Worm (Caenorhabditis elegans) whole organism, young adult: ENCODE measurements around the gene W08E12.6.

Experiments used
- rpc-1 ChIP-seq, 2 experiments: fragments of 150-350 bp in 1 of 2; sonication (generic microtip) in 1 of 2; optimal IDR thresholded peaks; 2 replicates each; lab custom pipeline; 2014 to 2018; ENCODE audit warnings: missing biosample characterization in 1 of 2, missing genetic modification characterization in 1 of 2, missing genetic modification reagents in 1 of 2, missing genotype in 1 of 2
- unc-130 ChIP-seq: sonication (generic microtip); optimal IDR thresholded peaks from 2 replicates; lab custom pipeline; 2016; ENCODE audit warnings: missing genetic modification reagents, missing genetic modification characterization, missing compliant biosample characterization
- unc-62 ChIP-seq: fragments of 150-350 bp; optimal IDR thresholded peaks from 2 replicates; lab custom pipeline; 2014; ENCODE audit warnings: missing biosample characterization, missing genetic modification reagents, missing genetic modification characterization

DNA sequence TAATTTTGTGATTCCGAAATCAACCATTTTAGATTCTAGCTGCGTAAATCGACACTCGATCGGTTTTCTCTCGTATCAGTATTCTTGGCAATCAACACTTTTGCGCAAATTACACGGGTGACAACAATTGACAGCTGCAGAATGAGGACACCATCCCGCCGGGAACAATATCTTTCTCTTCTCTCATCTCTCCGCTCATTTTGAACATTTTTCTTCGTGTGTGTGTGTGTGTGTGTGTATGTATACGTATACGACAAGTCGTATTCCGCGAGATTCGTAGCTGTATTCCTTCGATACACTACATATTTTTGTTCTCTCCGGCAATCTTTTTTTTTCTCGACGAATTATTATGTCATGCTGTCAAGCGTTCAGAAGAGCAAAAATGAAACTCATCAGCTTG, 41.5 kb upstream of the W08E12.6 start:
- TF ChIP-seq unc-62 (no peak), rpc-1 (optimal IDR thresholded peaks at IDR 0.05; lab: Kevin White, UChicago) (no peak), rpc-1 (tag; optimal IDR thresholded peaks at IDR 0.05; lab: Kevin White, UChicago) (no peak), unc-130 (GFP tag; lab: Kevin White, UChicago) (no peak)
